Worm (Caenorhabditis elegans): ENCODE measurements around the gene nlp-5.

DNA sequence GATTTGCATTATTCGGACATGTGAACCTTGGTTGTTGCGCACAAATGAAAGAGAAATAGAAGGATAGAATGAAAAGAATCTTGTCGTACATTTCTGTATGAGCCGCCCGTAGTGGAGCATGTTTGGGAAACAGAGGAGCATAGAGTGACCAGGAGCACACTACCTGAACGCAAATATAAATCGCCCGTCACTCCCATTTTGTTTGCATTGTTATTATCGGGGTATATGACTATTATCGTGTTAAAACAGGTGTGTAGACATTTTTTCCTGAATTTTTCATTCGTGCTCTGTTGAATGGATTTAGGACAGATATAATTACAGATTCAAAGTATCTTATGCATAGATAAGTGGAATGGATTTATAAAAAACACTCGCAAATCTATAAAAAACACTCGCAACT lies 31.1 kb downstream of the nlp-5 start, which contains the start of gene K01C8.2:
- TF ChIP-seq ama-1 (optimal IDR thresholded peaks at IDR 0.05) (no peak), tbx-2 (tag; optimal IDR thresholded peaks at IDR 0.05) (no peak), ceh-6 (GFP tag; optimal IDR thresholded peaks at IDR 0.05) (no peak), K02D7.2 (tag; optimal IDR thresholded peaks at IDR 0.05) (no peak), pag-3 (tag; optimal IDR thresholded peaks at IDR 0.05; ENCODE audit: borderline replicate concordance) (no peak), F13H6.1 (tag; optimal IDR thresholded peaks at IDR 0.05) (no peak), C08G9.2 (tag; optimal IDR thresholded peaks at IDR 0.05) (no peak), syd-9 (tag; optimal IDR thresholded peaks at IDR 0.05) (no peak), rnt-1 (tag; optimal IDR thresholded peaks at IDR 0.05) (no peak)

Data from whole organism, late embryonic.